Worm (Caenorhabditis elegans): ENCODE measurements around the gene ZK643.5.

Gene ZK643.5

DNA sequence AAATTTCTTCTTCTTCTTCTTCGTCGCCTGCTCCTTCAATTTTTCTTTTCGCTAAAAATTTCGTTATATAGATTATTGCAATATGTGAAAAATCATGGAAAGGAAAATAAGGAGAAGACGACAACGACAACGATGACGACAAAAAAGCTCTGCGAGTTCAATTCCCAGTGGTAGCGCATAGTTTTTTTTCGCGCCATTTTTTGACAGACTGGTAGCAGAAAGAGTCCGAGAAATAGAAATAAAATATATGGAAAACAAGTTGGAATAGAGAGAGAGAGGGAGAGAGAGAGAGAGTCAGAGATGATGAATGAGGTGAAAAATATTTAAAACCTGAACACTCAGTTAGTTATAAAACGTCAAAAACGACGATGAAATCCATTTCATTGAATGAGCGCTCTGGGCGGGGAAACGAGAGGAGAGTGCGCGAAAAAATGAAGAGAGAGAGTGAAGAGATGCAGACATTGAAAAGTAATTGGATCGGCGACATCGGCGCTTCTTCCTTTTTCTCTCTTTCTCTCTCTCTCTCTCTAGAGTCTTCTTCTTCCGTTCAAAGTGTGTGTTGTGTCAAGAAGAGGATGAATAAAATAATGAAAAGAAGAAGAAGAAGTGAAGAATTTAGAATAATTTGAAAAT is 26.0 kb upstream of the ZK643.5 start, which contains the start of gene pde-2 (continued):
- TF ChIP-seq K02D7.2 (tag; optimal IDR thresholded peaks at IDR 0.05) (no peak), ztf-16 (tag; optimal IDR thresholded peaks at IDR 0.05) (no peak)

- TF ChIP-seq ceh-18 (tag; optimal IDR thresholded peaks at IDR 0.05) (no peak), ceh-24 (tag; optimal IDR thresholded peaks at IDR 0.05) (no peak), ref-2 (tag; optimal IDR thresholded peaks at IDR 0.05) (no peak), fax-1 (tag; optimal IDR thresholded peaks at IDR 0.05) (no peak), npax-4 (tag; optimal IDR thresholded peaks at IDR 0.05) (no peak)
Observed at ce11 chrIII:8980892-8981291, 24.9 kb upstream of the ZK643.5 start.

DNA sequence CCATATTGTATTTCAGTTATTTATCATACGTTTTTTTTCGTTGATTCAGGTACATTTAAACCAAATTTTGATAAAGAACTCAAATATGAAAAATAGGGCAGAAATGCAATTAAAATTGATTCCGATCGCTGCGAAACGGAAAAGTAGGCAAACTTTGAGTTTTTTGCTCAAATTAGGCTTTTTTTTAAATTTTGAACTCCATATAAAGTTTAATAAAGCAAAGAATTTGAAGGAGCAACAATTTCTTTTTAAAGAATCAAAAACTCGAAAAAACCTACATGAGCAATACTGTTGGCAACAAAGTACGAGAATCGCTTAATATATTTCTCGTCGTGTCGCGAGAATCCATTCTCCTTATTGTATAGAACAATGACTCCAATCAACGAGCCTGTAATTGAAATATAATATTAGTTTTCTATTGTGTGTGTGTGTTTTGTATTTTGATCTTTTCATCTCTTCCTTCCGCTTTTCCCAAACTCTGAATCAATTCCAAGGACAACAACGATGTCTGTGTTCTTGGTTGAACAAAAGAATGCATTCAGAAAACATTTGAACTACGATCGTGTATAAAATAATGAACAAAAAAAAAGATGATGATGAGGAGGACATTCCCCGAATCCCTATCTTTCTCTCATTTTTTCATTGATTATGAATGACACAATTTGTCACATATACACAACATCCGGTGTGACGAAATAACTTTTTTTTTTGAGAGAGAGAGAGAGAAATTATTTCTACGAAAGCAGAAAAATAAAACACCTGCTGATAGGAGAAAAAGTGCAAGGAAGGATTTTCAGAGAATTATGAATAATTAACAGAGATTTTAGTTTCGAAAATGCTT is 22.7 kb upstream of the ZK643.5 start:
- no peak for TF ChIP-seq ahr-1 (tag; optimal IDR thresholded peaks at IDR 0.05)
- no peak for TF ChIP-seq ceh-19 (GFP tag; optimal IDR thresholded peaks at IDR 0.05)
- TF ChIP-seq ztf-16 (tag; optimal IDR thresholded peaks at IDR 0.05) = no peak
- TF ChIP-seq C08G9.2 (tag; optimal IDR thresholded peaks at IDR 0.05) = no peak
- TF ChIP-seq ceh-31 (tag; optimal IDR thresholded peaks at IDR 0.05) = no peak
- no peak for TF ChIP-seq pqm-1 (tag; optimal IDR thresholded peaks at IDR 0.05)
- no peak for TF ChIP-seq elt-4 (tag; optimal IDR thresholded peaks at IDR 0.05)
- TF ChIP-seq dve-1 (tag; optimal IDR thresholded peaks at IDR 0.05) = no peak
- TF ChIP-seq K09A11.1 (tag; optimal IDR thresholded peaks at IDR 0.05; ENCODE audit: insufficient read depth) = no peak
- no peak for TF ChIP-seq ceh-45 (GFP tag; IDR thresholded peaks at IDR 0.05)
- TF ChIP-seq nhr-11 (tag; optimal IDR thresholded peaks at IDR 0.05) = no peak

ce11 chrIII:8974835-8975234 is 18.8 kb upstream of the ZK643.5 start:
- no peak for TF ChIP-seq C08G9.2 (tag; optimal IDR thresholded peaks at IDR 0.05)
- TF ChIP-seq npax-4 (tag; optimal IDR thresholded peaks at IDR 0.05) = no peak
- TF ChIP-seq F13H6.1 (tag; optimal IDR thresholded peaks at IDR 0.05) = no peak
- no peak for TF ChIP-seq hlh-30 (tag; optimal IDR thresholded peaks at IDR 0.05; ENCODE audit: insufficient read depth)
- TF ChIP-seq syd-9 (tag; optimal IDR thresholded peaks at IDR 0.05) = no peak
- TF ChIP-seq K02D7.2 (tag; optimal IDR thresholded peaks at IDR 0.05) = no peak
- TF ChIP-seq ceh-24 (tag; optimal IDR thresholded peaks at IDR 0.05) = no peak
- TF ChIP-seq zip-5 (tag; optimal IDR thresholded peaks at IDR 0.05) = no peak
- TF ChIP-seq sdc-2 (tag; optimal IDR thresholded peaks at IDR 0.05) = no peak
- no peak for TF ChIP-seq gmeb-2 (tag; optimal IDR thresholded peaks at IDR 0.05)
- TF ChIP-seq lim-6 (tag; optimal IDR thresholded peaks at IDR 0.05) = no peak
- no peak for TF ChIP-seq sox-4 (tag; optimal IDR thresholded peaks at IDR 0.05)
- no peak for TF ChIP-seq hlh-13 (GFP tag; optimal IDR thresholded peaks at IDR 0.05)

DNA sequence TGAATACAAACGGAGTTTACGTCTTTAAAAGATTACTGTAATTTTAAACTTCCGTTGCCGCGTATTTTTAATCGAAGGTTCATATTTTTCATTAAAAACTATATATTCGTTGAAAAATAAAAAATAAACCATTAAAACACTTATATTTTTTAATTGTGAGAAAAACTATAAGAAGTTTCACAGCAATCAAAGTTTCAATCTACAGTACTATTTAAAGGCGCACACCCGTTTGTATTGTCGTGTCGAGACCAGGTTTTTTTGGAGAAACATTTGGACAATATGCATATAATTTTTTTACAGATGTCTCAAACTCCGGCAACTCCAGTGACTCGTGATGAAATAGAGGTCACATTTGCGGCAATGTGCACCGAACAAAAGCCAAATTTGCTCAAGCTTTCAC is 17.8 kb upstream of the ZK643.5 start, which contains the start of gene R08D7.5:
Gene R08D7.5 (plus strand): TSS at position 301 of the 400 bp plus-strand sequence.
- no peak for TF ChIP-seq gmeb-2 (tag; optimal IDR thresholded peaks at IDR 0.05)
- no peak for TF ChIP-seq ceh-24 (tag; optimal IDR thresholded peaks at IDR 0.05)
- TF ChIP-seq ref-2 (tag; optimal IDR thresholded peaks at IDR 0.05) = no peak
- TF ChIP-seq K09A11.1 (tag; optimal IDR thresholded peaks at IDR 0.05; ENCODE audit: insufficient read depth) = no peak
- no peak for TF ChIP-seq unc-3 (GFP tag; conservative IDR thresholded peaks at IDR 0.05)
- no peak for TF ChIP-seq unc-3 (tag; optimal IDR thresholded peaks at IDR 0.05)
- no peak for TF ChIP-seq pqm-1 (tag; optimal IDR thresholded peaks at IDR 0.05)

DNA sequence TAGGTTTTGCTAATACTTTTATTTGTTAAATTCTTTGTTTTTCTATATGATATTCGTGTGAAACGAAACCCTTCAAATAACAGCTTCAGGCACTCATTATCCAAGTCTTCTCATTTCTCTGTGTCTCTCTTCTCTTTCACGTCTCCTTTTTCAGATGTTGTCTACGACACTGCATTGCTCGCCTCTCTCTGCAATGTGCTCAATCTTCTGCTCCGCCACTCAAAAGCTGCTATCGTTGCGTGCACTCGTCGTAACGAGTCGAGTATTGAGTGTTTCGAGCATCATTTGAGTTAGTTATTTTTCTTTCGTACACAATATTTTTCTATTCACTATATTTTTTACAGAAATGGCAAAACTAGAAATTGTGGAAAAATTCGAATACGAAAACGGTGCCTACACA is 17.2 kb upstream of the ZK643.5 start:
- no peak for TF ChIP-seq K09A11.1 (tag; optimal IDR thresholded peaks at IDR 0.05; ENCODE audit: insufficient read depth)
- TF ChIP-seq T23F11.4 (GFP tag; optimal IDR thresholded peaks at IDR 0.05) = no peak
- TF ChIP-seq pag-3 (tag; optimal IDR thresholded peaks at IDR 0.05; ENCODE audit: borderline replicate concordance) = no peak
- no peak for TF ChIP-seq pros-1 (tag; optimal IDR thresholded peaks at IDR 0.05)
- TF ChIP-seq unc-55 (GFP tag; optimal IDR thresholded peaks at IDR 0.05) = no peak
- no peak for TF ChIP-seq lim-6 (tag; optimal IDR thresholded peaks at IDR 0.05)
- TF ChIP-seq F13H6.1 (tag; optimal IDR thresholded peaks at IDR 0.05) = no peak
- no peak for TF ChIP-seq dve-1 (tag; optimal IDR thresholded peaks at IDR 0.05)
- TF ChIP-seq hlh-15 (tag; optimal IDR thresholded peaks at IDR 0.05) = no peak
- TF ChIP-seq sdc-2 (tag; optimal IDR thresholded peaks at IDR 0.05) = no peak
- TF ChIP-seq ceh-24 (tag; optimal IDR thresholded peaks at IDR 0.05) = no peak
- no peak for TF ChIP-seq fkh-6 (tag; optimal IDR thresholded peaks at IDR 0.05)
- no peak for TF ChIP-seq C38D4.7 (GFP tag; optimal IDR thresholded peaks at IDR 0.05)
- TF ChIP-seq pha-2 (tag; optimal IDR thresholded peaks at IDR 0.05) = no peak
- no peak for TF ChIP-seq unc-3 (GFP tag; conservative IDR thresholded peaks at IDR 0.05)
- TF ChIP-seq unc-3 (tag; optimal IDR thresholded peaks at IDR 0.05) = no peak
- no peak for TF ChIP-seq nhr-11 (tag; optimal IDR thresholded peaks at IDR 0.05)
- no peak for TF ChIP-seq ceh-9 (tag; optimal IDR thresholded peaks at IDR 0.05)
- no peak for TF ChIP-seq tbx-7 (tag; optimal IDR thresholded peaks at IDR 0.05)
- TF ChIP-seq hlh-6 (tag; optimal IDR thresholded peaks at IDR 0.05) = no peak
- TF ChIP-seq C08G9.2 (tag; optimal IDR thresholded peaks at IDR 0.05) = no peak
